Worm (Caenorhabditis elegans): ENCODE data around the gene lact-9.
A peak's percentile ranks its signal among the peaks of the same experiment; 100 is the strongest.

Gene lact-9

ce11 chrIV:13783237-13784012 is 2.0 kb downstream of the lact-9 start, which contains the start of gene iscu-1 (continued):
- TF ChIP-seq ccch-3 (GFP tag; optimal IDR thresholded peaks at IDR 0.05) (no peak), repo-1 (tag; optimal IDR thresholded peaks at IDR 0.05) (no peak), ceh-91 (GFP tag; IDR thresholded peaks at IDR 0.05) (peak; percentile 21; the same call in 1 of the 2 replicates), F37B4.10 (GFP tag; IDR thresholded peaks at IDR 0.05) (no peak), ama-1 (optimal IDR thresholded peaks at IDR 0.05) (no peak), ama-1 (GFP tag; optimal IDR thresholded peaks at IDR 0.05) (no peak), F39B2.1 (GFP tag; IDR thresholded peaks at IDR 0.05) (no peak), rcor-1 (GFP tag; IDR thresholded peaks at IDR 0.05) (peak; percentile 48; the same call in 1 of the 2 replicates), madf-8 (GFP tag; conservative IDR thresholded peaks at IDR 0.05) (peak; percentile 73), tbp1 (GFP tag; optimal IDR thresholded peaks at IDR 0.05) (peak; percentile 51), T07F8.4 (tag; optimal IDR thresholded peaks at IDR 0.05) (no peak), attf-5 (GFP tag; optimal IDR thresholded peaks at IDR 0.05) (peak; percentile 47), him-1 (tag; optimal IDR thresholded peaks at IDR 0.05) (no peak), lsl-1 (GFP tag; optimal IDR thresholded peaks at IDR 0.05) (peak; percentile 91), madf-10 (tag; optimal IDR thresholded peaks at IDR 0.05) (no peak), chd-7 (tag; optimal IDR thresholded peaks at IDR 0.05) (no peak), rpc-1 (optimal IDR thresholded peaks at IDR 0.05) (no peak), rpc-1 (tag; optimal IDR thresholded peaks at IDR 0.05) (no peak), attf-3 (GFP tag; conservative IDR thresholded peaks at IDR 0.05) (no peak), die-1 (tag; optimal IDR thresholded peaks at IDR 0.05) (no peak), unc-62 (GFP tag; optimal IDR thresholded peaks at IDR 0.05) (no peak), dpff-1 (tag; optimal IDR thresholded peaks at IDR 0.05) (no peak), Y67H2A.10 (GFP tag; conservative IDR thresholded peaks at IDR 0.05) (no peak), athp-1 (tag; optimal IDR thresholded peaks at IDR 0.05) (no peak), hlh-12 (tag; optimal IDR thresholded peaks at IDR 0.05) (no peak), fkh-3 (tag; optimal IDR thresholded peaks at IDR 0.05) (no peak), cebp-2 (GFP tag; IDR thresholded peaks at IDR 0.05) (no peak), hsf-1 (GFP tag; IDR thresholded peaks at IDR 0.05) (no peak), aptf-3 (GFP tag; IDR thresholded peaks at IDR 0.05) (no peak), snpc-1.3 (tag; optimal IDR thresholded peaks at IDR 0.05; ENCODE audit: insufficient read depth) (peak; percentile 47), Y53G8AR.9 (GFP tag; conservative IDR thresholded peaks at IDR 0.05) (no peak), nhr-27 (tag; optimal IDR thresholded peaks at IDR 0.05) (no peak), D2030.7 (GFP tag; IDR thresholded peaks at IDR 0.05) (peak; percentile 42; the same call in 1 of the 2 replicates), ceh-58 (GFP tag; IDR thresholded peaks at IDR 0.05) (no peak), zfh-2 (GFP tag; conservative IDR thresholded peaks at IDR 0.05) (no peak), unc-130 (GFP tag; optimal IDR thresholded peaks at IDR 0.05) (no peak), dpl-1 (GFP tag; optimal IDR thresholded peaks at IDR 0.05) (peak; percentile 7), tbx-9 (tag; optimal IDR thresholded peaks at IDR 0.05; ENCODE audit: borderline replicate concordance) (no peak), F49E8.2 (tag; optimal IDR thresholded peaks at IDR 0.05; ENCODE audit: insufficient read depth) (no peak), cebp-1 (GFP tag; IDR thresholded peaks at IDR 0.05) (no peak), cebp-1 (tag; optimal IDR thresholded peaks at IDR 0.05) (peak; percentile 38), egl-18 (GFP tag; IDR thresholded peaks at IDR 0.05) (no peak), Y56A3A.18 (GFP tag; IDR thresholded peaks at IDR 0.05) (no peak), snpc-1.1 (tag; optimal IDR thresholded peaks at IDR 0.05; ENCODE audit: insufficient read depth) (no peak), F57C9.4 (tag; optimal IDR thresholded peaks at IDR 0.05) (no peak), let-526 (GFP tag; IDR thresholded peaks at IDR 0.05) (no peak), K12H6.12 (tag; optimal IDR thresholded peaks at IDR 0.05) (no peak), ztf-22 (GFP tag; optimal IDR thresholded peaks at IDR 0.05) (no peak), Y53F4B.3 (GFP tag; IDR thresholded peaks at IDR 0.05) (no peak)
